Worm (Caenorhabditis elegans) whole organism, young adult: Measurements from ENCODE around the gene srh-73.

Experiments
- B0035.1 ChIP-seq: sonication (generic microtip); optimal IDR thresholded peaks from 2 replicates; lab custom pipeline; 2016; ENCODE audit warnings: missing genetic modification characterization, mild to moderate bottlenecking, missing compliant biosample characterization, missing genotype, missing genetic modification reagents
- B0261.1 ChIP-seq: sonication (generic microtip); optimal IDR thresholded peaks from 2 replicates; lab custom pipeline; 2016; ENCODE audit warnings: mild to moderate bottlenecking, missing genetic modification characterization, moderate library complexity, missing compliant biosample characterization
- B0336.3 ChIP-seq: fragments of 200-800 bp; sonication (Bioruptor generic); IDR thresholded peaks from 2 replicates; pipeline ENCODE4 v1.3.6; 2022; ENCODE audit warnings: missing genetic modification characterization, missing compliant biosample characterization
- F22D6.2 ChIP-seq: sonication (generic microtip); optimal IDR thresholded peaks from 2 replicates; lab custom pipeline; 2016; ENCODE audit warnings: mild to moderate bottlenecking, missing genetic modification characterization, missing compliant biosample characterization
- F23B12.7 ChIP-seq: sonication (generic microtip); optimal IDR thresholded peaks from 2 replicates; lab custom pipeline; 2017; ENCODE audit warnings: missing genetic modification characterization, mild to moderate bottlenecking, missing compliant biosample characterization, antibody characterized with exemption, moderate library complexity; ENCODE audit not compliant: insufficient read depth
- F52B5.7 ChIP-seq: sonication (generic microtip); optimal IDR thresholded peaks from 2 replicates; lab custom pipeline; 2016; ENCODE audit warnings: mild to moderate bottlenecking, missing genetic modification characterization, missing compliant biosample characterization
- K11D2.4 ChIP-seq: fragments of 200-800 bp; sonication (Bioruptor generic); IDR thresholded peaks from 2 replicates; pipeline ENCODE4 v1.3.6; 2022; ENCODE audit warnings: missing genetic modification reagents, missing genetic modification characterization, missing compliant biosample characterization
- K12H6.12 ChIP-seq: fragments of 200-800 bp; sonication (Bioruptor generic); optimal IDR thresholded peaks from 2 replicates; lab custom pipeline; 2018; ENCODE audit warnings: mild to moderate bottlenecking, missing genetic modification characterization, missing compliant biosample characterization
- T07F8.4 ChIP-seq: sonication (generic microtip); optimal IDR thresholded peaks from 2 replicates; lab custom pipeline; 2016; ENCODE audit warnings: mild to moderate bottlenecking, missing genetic modification characterization, moderate library complexity, missing compliant biosample characterization
- T26A5.8 ChIP-seq: sonication (generic microtip); optimal IDR thresholded peaks from 2 replicates; lab custom pipeline; 2016; ENCODE audit warnings: missing genetic modification characterization, missing compliant biosample characterization
- Y53F4B.3 ChIP-seq: fragments of 200-800 bp; sonication (Bioruptor generic); IDR thresholded peaks from 2 replicates; pipeline ENCODE4 v1.3.6; 2022; ENCODE audit warnings: missing genetic modification reagents, missing genetic modification characterization, missing compliant biosample characterization
- Y56A3A.18 ChIP-seq: fragments of 200-800 bp; sonication (Bioruptor generic); IDR thresholded peaks from 2 replicates; pipeline ENCODE4 v1.3.6; 2022; ENCODE audit warnings: missing genetic modification reagents, missing genetic modification characterization, missing compliant biosample characterization
- aptf-3 ChIP-seq: fragments of 200-800 bp; sonication (Bioruptor generic); IDR thresholded peaks from 2 replicates; pipeline ENCODE4 v1.3.6; 2022; ENCODE audit warnings: missing genetic modification characterization, missing compliant biosample characterization
- athp-1 ChIP-seq: sonication (generic microtip); optimal IDR thresholded peaks from 2 replicates; lab custom pipeline; 2017; ENCODE audit warnings: mild to moderate bottlenecking, missing genetic modification characterization, missing compliant biosample characterization
- attf-3 ChIP-seq: fragments of 200-800 bp; sonication (Bioruptor generic); conservative IDR thresholded peaks from 2 replicates; pipeline ENCODE4 v1.3.6; 2022; ENCODE audit warnings: missing genetic modification reagents, missing genetic modification characterization, missing compliant biosample characterization
- attf-6 ChIP-seq: fragments of 200-800 bp; sonication (Bioruptor generic); IDR thresholded peaks from 2 replicates; pipeline ENCODE4 v1.3.6; 2022; ENCODE audit warnings: missing genetic modification reagents, missing genetic modification characterization, missing compliant biosample characterization
- ceh-27 ChIP-seq: fragments of 200-800 bp; sonication (Bioruptor generic); optimal IDR thresholded peaks from 2 replicates; lab custom pipeline; 2018; ENCODE audit warnings: mild to moderate bottlenecking, missing genetic modification characterization, moderate library complexity, missing compliant biosample characterization
- dox-1 ChIP-seq: fragments of 200-800 bp; sonication (Bioruptor generic); IDR thresholded peaks from 2 replicates; pipeline ENCODE4 v1.3.6; 2022; ENCODE audit warnings: missing genetic modification reagents, missing genetic modification characterization, missing compliant biosample characterization
- egl-18 ChIP-seq: fragments of 200-800 bp; sonication (Bioruptor generic); IDR thresholded peaks from 2 replicates; pipeline ENCODE4 v1.3.6; 2022; ENCODE audit warnings: missing genetic modification reagents, missing genetic modification characterization, missing compliant biosample characterization
- ekl-4 ChIP-seq: fragments of 200-800 bp; sonication (Bioruptor generic); IDR thresholded peaks from 2 replicates; pipeline ENCODE4 v1.3.6; 2022; ENCODE audit warnings: missing genetic modification reagents, missing genetic modification characterization, missing compliant biosample characterization
- ets-4 ChIP-seq: fragments of 200-800 bp; sonication (Bioruptor generic); optimal IDR thresholded peaks from 2 replicates; lab custom pipeline; 2018; ENCODE audit warnings: mild to moderate bottlenecking, missing genetic modification characterization, missing compliant biosample characterization
- gei-17 ChIP-seq: fragments of 200-800 bp; sonication (Bioruptor generic); optimal IDR thresholded peaks from 2 replicates; lab custom pipeline; 2018; ENCODE audit warnings: mild to moderate bottlenecking, missing genetic modification characterization, missing compliant biosample characterization
- hlh-12 ChIP-seq: sonication (generic microtip); optimal IDR thresholded peaks from 2 replicates; lab custom pipeline; 2016; ENCODE audit warnings: missing genetic modification characterization, missing compliant biosample characterization
- let-526 ChIP-seq: fragments of 200-800 bp; sonication (Bioruptor generic); IDR thresholded peaks from 2 replicates; pipeline ENCODE4 v1.3.6; 2022; ENCODE audit warnings: missing genetic modification reagents, missing genetic modification characterization, missing compliant biosample characterization
- madf-3 ChIP-seq: fragments of 200-800 bp; sonication (Bioruptor generic); IDR thresholded peaks from 2 replicates; pipeline ENCODE4 v1.3.6; 2022; ENCODE audit warnings: missing genetic modification reagents, missing genetic modification characterization, missing compliant biosample characterization
- madf-6 ChIP-seq: fragments of 200-800 bp; sonication (Bioruptor generic); IDR thresholded peaks from 2 replicates; pipeline ENCODE4 v1.3.6; 2022; ENCODE audit warnings: missing genetic modification reagents, missing genetic modification characterization, missing compliant biosample characterization
- mxl-1 ChIP-seq: sonication (generic microtip); optimal IDR thresholded peaks from 2 replicates; lab custom pipeline; 2016; ENCODE audit warnings: missing genetic modification characterization, missing compliant biosample characterization
- nhr-27 ChIP-seq: fragments of 200-800 bp; sonication (Bioruptor generic); optimal IDR thresholded peaks from 2 replicates; lab custom pipeline; 2018; ENCODE audit warnings: mild to moderate bottlenecking, missing genetic modification characterization, moderate library complexity, missing compliant biosample characterization
- pha-4 ChIP-seq: fragments of 150-350 bp; sonication (generic microtip); optimal IDR thresholded peaks from 2 replicates; lab custom pipeline; 2014; ENCODE audit warnings: missing biosample characterization, missing genetic modification reagents, missing genetic modification characterization
- rec-8 ChIP-seq, 2 experiments: sonication (generic microtip); optimal IDR thresholded peaks; 2 replicates each; lab custom pipeline; 2016; ENCODE audit warnings: mild to moderate bottlenecking in 2 of 2, missing genetic modification characterization in 2 of 2, missing genetic modification reagents in 2 of 2, missing genotype in 2 of 2, missing biosample characterization in 1 of 2, missing compliant biosample characterization in 1 of 2, moderate library complexity in 1 of 2
- repo-1 ChIP-seq: sonication (generic microtip); optimal IDR thresholded peaks from 2 replicates; lab custom pipeline; 2017; ENCODE audit warnings: mild to moderate bottlenecking, missing genetic modification characterization, missing compliant biosample characterization
- tbp1 ChIP-seq: fragments of 200-800 bp; sonication (Bioruptor generic); optimal IDR thresholded peaks from 2 replicates; lab custom pipeline; 2018; ENCODE audit warnings: mild to moderate bottlenecking, missing genetic modification characterization, missing compliant biosample characterization
- tbx-9 ChIP-seq: sonication (generic microtip); optimal IDR thresholded peaks from 2 replicates; lab custom pipeline; 2016; ENCODE audit warnings: borderline replicate concordance, missing genetic modification characterization, inconsistent platforms, missing compliant biosample characterization
- unc-130 ChIP-seq: sonication (generic microtip); optimal IDR thresholded peaks from 2 replicates; lab custom pipeline; 2016; ENCODE audit warnings: missing genetic modification reagents, missing genetic modification characterization, missing compliant biosample characterization
- ztf-25 ChIP-seq: fragments of 200-800 bp; sonication (Bioruptor generic); IDR thresholded peaks from 2 replicates; pipeline ENCODE4 v1.3.6; 2022; ENCODE audit warnings: missing genetic modification reagents, missing genetic modification characterization, missing compliant biosample characterization
- ztf-6 ChIP-seq: fragments of 200-800 bp; sonication (Bioruptor generic); IDR thresholded peaks from 2 replicates; pipeline ENCODE4 v1.3.6; 2022; ENCODE audit warnings: missing genetic modification reagents, missing genetic modification characterization, missing compliant biosample characterization

The srh-73 gene

DNA sequence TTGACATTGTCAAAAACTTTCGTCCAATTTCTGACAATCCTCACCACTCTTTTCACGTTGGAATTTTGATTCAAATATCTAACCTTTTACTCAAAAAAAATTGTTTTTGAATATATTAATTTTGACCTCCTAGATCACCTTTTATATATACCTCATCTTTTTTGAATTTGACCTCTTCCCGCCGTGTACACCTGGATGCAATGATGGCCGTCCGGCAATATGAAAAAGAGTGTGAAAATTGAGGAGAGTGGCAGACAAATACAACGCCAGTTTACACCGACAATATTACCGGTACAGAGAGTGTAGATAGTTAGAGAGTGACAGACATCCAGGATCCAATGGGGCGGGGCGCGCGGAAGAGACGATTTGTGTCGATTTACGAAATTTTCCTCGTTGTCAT lies 7.7 kb downstream of the srh-73 start, which contains the start of gene ceh-99 (continued):
- TF ChIP-seq madf-6 (GFP tag; lab: Robert Waterston, UW) = peak; percentile 76
- TF ChIP-seq Y56A3A.18 (GFP tag; lab: Robert Waterston, UW) = peak; percentile 14; the same call in 1 of the 2 replicates
- no peak for TF ChIP-seq ztf-25 (GFP tag; lab: Robert Waterston, UW)
- no peak for TF ChIP-seq K11D2.4
- no peak for TF ChIP-seq Y53F4B.3 (GFP tag; lab: Robert Waterston, UW)
- TF ChIP-seq, all 124 proteins: peak for 8

DNA sequence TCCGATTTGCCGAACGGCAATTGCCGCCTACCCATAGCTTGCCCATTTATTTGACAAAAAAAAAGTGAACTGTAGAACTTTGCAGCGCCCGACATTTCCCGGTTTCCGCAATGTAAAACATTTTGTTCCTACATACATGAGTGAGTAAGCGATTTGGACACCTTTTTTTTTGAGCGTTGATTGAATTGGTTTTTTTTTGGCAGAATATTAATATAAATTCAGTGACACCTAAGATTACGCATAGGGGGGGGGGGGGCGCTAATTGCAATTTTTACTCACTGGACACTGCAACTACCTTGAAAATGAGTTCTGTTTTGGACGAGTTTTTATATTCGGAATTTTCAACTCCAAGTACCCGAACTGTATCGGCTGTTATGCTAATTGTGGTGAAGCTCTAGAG lies 13.6 kb downstream of the srh-73 start, which contains the start of gene srx-118:
Gene srx-118, plus strand, starts transcription at position 301 of the 400 bp plus-strand sequence.
- TF ChIP-seq dox-1 (no peak), T26A5.8 (tag; lab: Kevin White, UChicago) (no peak), B0336.3 (no peak), nhr-27 (tag; lab: Kevin White, UChicago) (no peak), athp-1 (tag; lab: Kevin White, UChicago) (no peak), ets-4 (GFP tag; lab: Kevin White, UChicago) (no peak), F23B12.7 (no peak), Y53F4B.3 (GFP tag; lab: Robert Waterston, UW) (no peak), hlh-12 (tag; lab: Kevin White, UChicago) (no peak), F52B5.7 (tag; lab: Kevin White, UChicago) (no peak), attf-6 (GFP tag; lab: Robert Waterston, UW) (no peak), pha-4 (no peak), repo-1 (tag; lab: Kevin White, UChicago) (no peak), K12H6.12 (tag; lab: Kevin White, UChicago) (no peak), B0261.1 (no peak), egl-18 (GFP tag; lab: Robert Waterston, UW) (no peak), T07F8.4 (no peak), unc-130 (GFP tag; lab: Kevin White, UChicago) (no peak), mxl-1 (tag; lab: Kevin White, UChicago) (no peak), let-526 (GFP tag; lab: Robert Waterston, UW) (no peak)
- TF ChIP-seq, all 124 proteins: peak for 0

DNA sequence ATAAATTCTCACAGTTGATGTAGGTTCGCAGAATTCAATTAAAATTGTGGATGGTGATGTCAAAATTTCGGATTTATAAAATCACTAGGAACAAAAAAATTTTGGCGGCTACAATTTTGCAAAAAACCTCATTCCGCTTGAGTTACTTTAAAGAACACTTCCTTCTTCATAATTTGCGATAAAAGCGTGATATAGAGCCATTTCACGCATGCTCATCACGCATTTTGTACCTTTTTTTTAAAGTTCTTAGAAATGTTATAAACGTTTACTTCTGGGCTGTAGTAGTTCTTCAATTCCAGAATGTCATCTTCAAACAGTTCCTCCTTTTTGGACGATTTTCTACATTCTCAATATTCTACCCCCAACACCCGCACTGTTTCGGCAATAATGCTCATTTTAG lies 16.0 kb downstream of the srh-73 start, which contains the start of gene srx-119:
Gene srx-119, plus strand, starts transcription at position 301 of the 400 bp plus-strand sequence.
- TF ChIP-seq tbx-9 (tag; lab: Kevin White, UChicago) (no peak), Y53F4B.3 (GFP tag; lab: Robert Waterston, UW) (no peak), egl-18 (GFP tag; lab: Robert Waterston, UW) (no peak), aptf-3 (GFP tag; lab: Robert Waterston, UW) (no peak), F22D6.2 (tag; lab: Kevin White, UChicago) (no peak), ceh-27 (GFP tag; lab: Kevin White, UChicago) (no peak), ztf-6 (GFP tag; lab: Robert Waterston, UW) (no peak), gei-17 (GFP tag; lab: Kevin White, UChicago) (no peak)
- TF ChIP-seq, all 124 proteins: peak for 0

ce11 chrII:12530958-12531357 lies 19.0 kb downstream of the srh-73 start, which contains the start of gene srx-120:
Gene srx-120 (plus strand): TSS chrII:12531258.
- TF ChIP-seq ztf-25 (GFP tag; lab: Robert Waterston, UW) (no peak), T07F8.4 (no peak), B0336.3 (no peak), B0035.1 (tag; lab: Kevin White, UChicago) (no peak), attf-3 (GFP tag; lab: Robert Waterston, UW) (no peak), tbp1 (GFP tag; lab: Kevin White, UChicago) (no peak), rec-8 (tag; optimal IDR thresholded peaks at IDR 0.05; lab: Kevin White, UChicago) (no peak), madf-3 (GFP tag; lab: Robert Waterston, UW) (no peak), ekl-4 (GFP tag; lab: Robert Waterston, UW) (no peak)
